Worm (Caenorhabditis elegans) whole organism, midembryonic: ENCODE results near the gene pigk-1.

Source experiments
- cog-1 ChIP-seq: sonication (generic microtip); optimal IDR thresholded peaks from 2 replicates; lab custom pipeline; 2016; ENCODE audit warnings: missing genetic modification characterization, missing compliant biosample characterization
- flt-1 ChIP-seq: fragments of 200-800 bp; sonication (Bioruptor generic); IDR thresholded peaks from 2 replicates; pipeline ENCODE4 v1.3.6; 2022; ENCODE audit warnings: missing genetic modification characterization, missing compliant biosample characterization
- klf-2 ChIP-seq: fragments of 200-800 bp; sonication (Bioruptor generic); conservative IDR thresholded peaks from 2 replicates; pipeline ENCODE4 v1.3.6; 2022; ENCODE audit warnings: missing genetic modification reagents, missing genetic modification characterization, missing compliant biosample characterization
- ref-1 ChIP-seq: fragments of 200-800 bp; sonication (Bioruptor generic); conservative IDR thresholded peaks from 2 replicates; pipeline ENCODE4 v1.3.6; 2022; ENCODE audit warnings: missing genetic modification reagents, missing genetic modification characterization, missing compliant biosample characterization
- ztf-23 ChIP-seq: fragments of 200-800 bp; sonication (Bioruptor generic); IDR thresholded peaks from 2 replicates; pipeline ENCODE4 v1.3.6; 2022; ENCODE audit warnings: missing genetic modification reagents, missing genetic modification characterization, missing compliant biosample characterization

DNA sequence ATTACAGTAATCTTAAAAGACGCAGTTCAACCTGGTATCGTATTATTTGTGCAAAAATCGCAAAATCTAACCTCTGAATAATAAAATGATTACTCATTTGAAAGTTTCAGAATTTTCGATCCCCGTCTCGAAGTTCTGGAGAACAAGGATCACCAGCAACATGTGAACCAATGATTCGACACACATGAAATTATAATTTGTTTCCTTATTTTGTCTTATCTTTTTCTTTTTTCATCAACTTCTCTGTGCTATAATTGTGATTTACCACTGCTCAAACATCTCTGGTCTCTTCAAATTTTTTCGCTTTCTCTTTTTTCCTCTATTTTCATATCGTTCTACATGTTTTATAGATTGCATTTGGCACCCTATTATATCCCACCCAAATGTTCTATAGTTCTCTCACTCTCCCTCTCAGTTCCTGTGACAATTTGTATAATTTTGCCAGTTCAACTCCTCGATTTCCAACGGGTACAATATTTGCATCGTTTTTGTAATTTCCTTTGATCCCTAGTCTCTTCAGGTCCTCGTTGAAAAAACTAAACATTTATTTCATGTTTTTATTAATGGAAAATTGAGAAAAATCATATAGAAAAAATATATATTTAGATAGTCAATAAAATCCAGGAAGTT, 46.7 kb downstream of the pigk-1 start:
- no peak for TF ChIP-seq ztf-23 (GFP tag; lab: Robert Waterston, UW)
- no peak for TF ChIP-seq klf-2 (GFP tag; lab: Robert Waterston, UW)
- no peak for TF ChIP-seq ref-1
- TF ChIP-seq flt-1 (GFP tag; lab: Robert Waterston, UW), result no peak
- TF ChIP-seq cog-1, result no peak
